Fruit fly (Drosophila melanogaster) whole organism, larva: ENCODE results near the gene CG9641.

Experiments
- noc ChIP-seq: fragments of 200-800 bp; sonication (Bioruptor generic); optimal IDR thresholded peaks from 3 replicates; lab custom pipeline; 2019; ENCODE audit warnings: missing biosample characterization, mild to moderate bottlenecking, missing genetic modification characterization, moderate library complexity

CG9641 gene

DNA sequence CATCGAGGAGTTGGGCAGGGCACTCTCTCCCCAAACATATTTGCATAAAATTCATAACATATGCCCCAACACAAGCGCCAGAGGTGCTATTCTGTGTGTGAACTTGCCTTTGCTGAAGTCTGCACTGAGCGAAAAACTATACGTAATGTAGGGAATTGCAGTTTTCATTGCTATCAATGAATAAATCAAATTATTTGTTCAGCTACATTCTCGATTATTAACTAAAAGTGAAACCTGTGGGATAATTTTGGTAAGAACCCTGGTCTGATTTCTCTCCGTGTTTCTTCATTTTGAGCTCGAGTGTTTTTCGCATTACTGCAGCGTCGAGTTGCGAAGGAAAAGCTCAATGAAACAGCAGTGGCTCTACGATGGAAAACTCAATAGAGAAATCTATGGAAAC, 34.0 kb downstream of the CG9641 start:
- TF ChIP-seq noc (tag; lab: Kevin White, UChicago) = no peak

DNA sequence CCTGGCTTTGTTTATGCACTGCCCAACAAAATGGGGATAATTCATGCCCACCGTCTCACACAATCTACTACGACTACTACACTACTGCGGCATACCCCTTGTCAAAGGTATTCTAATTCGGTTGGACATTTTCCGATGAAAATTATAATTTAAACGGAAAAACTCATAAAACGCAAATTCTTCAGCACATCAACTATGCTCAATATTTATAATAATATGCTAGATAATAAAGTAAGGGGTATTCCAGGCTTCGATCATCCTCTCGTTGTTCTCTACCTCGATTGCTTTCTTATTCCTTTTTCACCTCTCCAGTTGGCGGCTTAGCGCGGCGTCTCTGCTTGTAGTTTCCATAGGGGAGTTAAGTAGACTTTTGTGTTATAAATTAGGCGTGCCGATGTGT, 35.3 kb downstream of the CG9641 start:
- TF ChIP-seq noc (tag; lab: Kevin White, UChicago) = no peak

DNA sequence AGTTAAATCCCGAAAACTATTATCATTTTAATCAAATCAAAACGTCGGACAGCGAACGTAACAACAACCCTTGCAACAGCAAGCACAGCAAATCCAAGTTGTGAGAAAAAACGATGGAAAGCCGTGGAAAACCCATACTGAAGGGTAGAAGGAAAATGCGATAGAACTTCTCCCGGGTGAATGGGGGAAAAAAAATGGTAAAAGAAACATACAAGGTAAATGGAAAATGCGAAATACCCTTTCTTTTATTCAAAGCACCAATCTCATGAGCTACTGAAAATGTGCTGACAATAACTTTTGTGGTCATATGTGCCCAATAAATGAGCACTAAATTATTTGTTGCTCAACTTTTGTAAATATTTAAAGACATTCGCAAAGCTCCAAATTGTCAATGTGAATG, 37.0 kb downstream of the CG9641 start:
- no peak for TF ChIP-seq noc (tag; lab: Kevin White, UChicago)

DNA sequence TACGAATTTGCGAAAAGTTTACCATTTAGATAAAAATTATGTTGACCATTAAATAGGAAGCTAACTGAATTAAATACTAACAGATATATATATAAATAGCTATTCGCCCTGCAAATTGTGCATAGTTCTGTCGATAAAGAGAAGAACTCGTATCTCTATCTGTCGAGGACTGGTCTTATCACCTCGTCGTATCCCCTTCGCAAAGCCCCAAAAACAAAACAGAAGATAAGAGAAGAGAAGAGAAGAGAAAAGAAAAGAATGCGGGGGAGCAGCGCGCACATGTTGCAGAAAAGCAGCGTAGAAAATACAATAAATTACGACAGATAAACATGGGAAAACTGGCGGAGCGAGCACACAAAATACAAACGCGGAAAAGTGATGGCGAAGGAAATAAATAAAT, 41.0 kb downstream of the CG9641 start:
- no peak for TF ChIP-seq noc (tag; lab: Kevin White, UChicago)

DNA sequence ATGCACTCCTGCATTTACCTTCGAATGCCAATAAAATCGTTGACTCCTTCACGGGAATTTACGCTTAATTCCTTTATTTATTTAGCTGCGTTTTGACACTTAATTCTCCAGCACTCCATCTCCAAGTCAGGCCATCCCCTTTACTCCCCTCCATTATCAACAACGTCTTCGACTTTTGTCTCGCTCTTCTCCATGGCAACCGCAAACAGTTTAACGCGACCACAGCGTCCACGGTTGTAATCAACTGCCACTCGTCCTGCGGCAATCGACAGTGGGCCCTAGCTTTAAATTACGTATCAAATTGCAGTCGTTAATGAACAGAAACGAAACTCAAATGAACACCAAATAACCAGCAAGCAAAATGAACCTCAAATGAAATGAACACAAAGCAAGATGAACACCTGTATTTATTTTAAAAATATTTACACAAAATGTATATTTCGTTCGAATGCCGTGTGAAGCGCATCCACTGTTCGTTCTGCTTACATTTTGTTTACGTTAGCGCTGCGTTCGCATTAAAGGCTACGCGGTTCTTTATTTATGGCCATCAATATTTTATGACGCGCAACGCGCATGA, 45.0 kb downstream of the CG9641 start:
- TF ChIP-seq noc (tag; lab: Kevin White, UChicago) = no peak

DNA sequence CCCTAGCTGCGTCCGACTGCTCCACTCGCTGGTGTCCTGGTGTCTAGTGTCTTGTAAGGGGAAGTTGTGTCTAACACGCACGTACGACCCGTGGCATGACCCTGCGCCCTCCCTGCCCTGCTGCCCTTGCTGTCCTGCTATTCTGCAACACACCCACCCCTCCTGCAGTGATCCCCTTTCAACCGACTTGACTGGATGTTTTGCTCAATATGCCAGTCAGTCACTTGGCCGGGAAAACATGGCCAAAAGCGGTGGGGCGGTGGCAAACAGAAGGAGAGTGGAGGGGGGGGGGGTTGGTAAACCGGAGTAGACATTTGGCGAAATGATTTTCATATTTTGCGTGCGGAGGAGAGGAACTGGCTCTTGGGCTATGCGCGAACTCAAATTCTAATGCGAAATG, 46.0 kb downstream of the CG9641 start:
- no peak for TF ChIP-seq noc (tag; lab: Kevin White, UChicago)
